Fruit fly (Drosophila melanogaster) whole organism, embryonic: ENCODE results near the gene Cpsf100.

Experiments used
- CG18011 ChIP-seq: fragments of 200-800 bp; sonication (Bioruptor generic); optimal IDR thresholded peaks from 2 replicates; lab custom pipeline; 2017; ENCODE audit warnings: missing biosample characterization, missing genetic modification characterization, mild to moderate bottlenecking, moderate library complexity, missing genotype
- CG32532 ChIP-seq: fragments of 200-800 bp; sonication (Bioruptor generic); IDR thresholded peaks from 2 replicates; pipeline ENCODE4 v1.3.6; 2022; ENCODE audit warnings: missing biosample characterization, missing genetic modification characterization
- Hr39 ChIP-seq: fragments of >200 bp; optimal IDR thresholded peaks from 2 replicates; lab custom pipeline; 2017
- Lpt ChIP-seq: fragments of >200 bp; optimal IDR thresholded peaks from 2 replicates; lab custom pipeline; 2018; ENCODE audit warnings: missing biosample characterization, missing genetic modification characterization
- Spps ChIP-seq: fragments of 200-800 bp; sonication (Bioruptor generic); optimal IDR thresholded peaks from 2 replicates; lab custom pipeline; 2018; ENCODE audit warnings: missing biosample characterization, mild to moderate bottlenecking, missing genetic modification characterization
- fu2 ChIP-seq: fragments of 200-800 bp; sonication (Bioruptor generic); optimal IDR thresholded peaks from 2 replicates; lab custom pipeline; 2016; ENCODE audit warnings: missing biosample characterization, missing genetic modification characterization
- ind ChIP-seq: fragments of 200-800 bp; sonication (Bioruptor generic); optimal IDR thresholded peaks from 3 replicates; lab custom pipeline; 2016; ENCODE audit warnings: missing biosample characterization, missing genetic modification characterization
- pan ChIP-seq, 4 experiments: fragments of >200 bp in 3 of 4; fragments of 200-800 bp in 1 of 4; sonication (Bioruptor generic) in 1 of 4; optimal IDR thresholded peaks in 3 of 4; IDR thresholded peaks in 1 of 4; 2 replicates each; pipeline versions ENCODE4 v1.3.6 to Lab custom; 2017 to 2022; ENCODE audit warnings: missing biosample characterization in 2 of 4, missing genetic modification characterization in 2 of 4, mixed read lengths in 1 of 4

DNA sequence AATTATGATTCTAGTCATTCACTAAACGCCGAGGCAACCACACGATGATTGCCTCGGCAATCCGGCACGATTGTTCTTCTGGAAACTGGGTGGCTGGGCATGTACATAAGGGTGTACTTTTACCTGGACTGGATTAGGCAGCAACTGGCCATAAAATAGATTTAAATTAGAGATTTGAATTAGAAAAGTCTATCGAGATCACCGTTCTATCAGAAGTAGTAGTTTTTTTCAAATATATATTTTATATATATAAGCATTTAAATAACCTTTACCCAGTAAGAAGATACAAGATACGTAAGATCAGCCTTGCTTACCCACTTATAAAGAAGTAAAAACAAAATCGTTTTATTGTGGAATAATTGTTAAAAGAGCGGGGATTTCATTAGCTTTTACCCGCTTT is 19.7 kb downstream of the Cpsf100 start, which contains the start of gene CG11843:
- TF ChIP-seq Spps = no peak
- TF ChIP-seq fu2 (GFP tag; lab: Kevin White, UChicago) = no peak
- TF ChIP-seq pan (optimal IDR thresholded peaks at IDR 0.05; lab: Kevin White, UChicago) = no peak
- no peak for TF ChIP-seq pan (GFP tag; optimal IDR thresholded peaks at IDR 0.05 in 1 of 2, IDR thresholded peaks at IDR 0.05 in 1 of 2)
- TF ChIP-seq ind (GFP tag; lab: Kevin White, UChicago) = no peak
- TF ChIP-seq Hr39 = no peak
- no peak for TF ChIP-seq CG32532 (GFP tag; lab: Robert Waterston, UW)
- no peak for TF ChIP-seq CG18011 (GFP tag; lab: Kevin White, UChicago)
- no peak for TF ChIP-seq Lpt
